Worm (Caenorhabditis elegans) whole organism, L4/young adult: ENCODE data around the gene fbxa-85.

ENCODE experiments used
- W03F9.2 ChIP-seq: fragments of 150-350 bp; optimal IDR thresholded peaks from 2 replicates; lab custom pipeline; 2014; ENCODE audit warnings: missing biosample characterization, missing genetic modification characterization
- dao-5 ChIP-seq: sonication (generic microtip); optimal IDR thresholded peaks from 2 replicates; lab custom pipeline; 2016; ENCODE audit warnings: missing genotype, missing genetic modification characterization, moderate library complexity, missing compliant biosample characterization
- him-1 ChIP-seq: sonication (generic microtip); optimal IDR thresholded peaks from 2 replicates; lab custom pipeline; 2016; ENCODE audit warnings: missing genotype, missing genetic modification reagents, missing genetic modification characterization, missing compliant biosample characterization

- TF ChIP-seq him-1 (no peak), dao-5 (tag; lab: Kevin White, UChicago) (no peak), W03F9.2 (tag; lab: Kevin White, UChicago) (no peak)
These were observed 49.0 kb downstream of the fbxa-85 start for ce11 chrV:17307926-17308325.
